Fruit fly (Drosophila melanogaster): ENCODE data around the gene Cpr67Fb.

Gene Cpr67Fb

dm6 chr3L:10922973-10923372 lies 29.0 kb downstream of the Cpr67Fb start (continued):
- no peak for TF ChIP-seq cyc (GFP tag; optimal IDR thresholded peaks at IDR 0.05)
- TF ChIP-seq CG6808 (GFP tag; optimal IDR thresholded peaks at IDR 0.05), result peak; percentile 33
- TF ChIP-seq Met (GFP tag; optimal IDR thresholded peaks at IDR 0.05), result no peak
- peak; percentile 3 for TF ChIP-seq CG16779 (tag; optimal IDR thresholded peaks at IDR 0.05)
- TF ChIP-seq achi (GFP tag; optimal IDR thresholded peaks at IDR 0.05), result peak; percentile 49
- TF ChIP-seq lz (GFP tag; optimal IDR thresholded peaks at IDR 0.05), result no peak
- no peak for TF ChIP-seq Hr4 (GFP tag; optimal IDR thresholded peaks at IDR 0.05)
- TF ChIP-seq CG8119 (GFP tag; IDR thresholded peaks at IDR 0.05), result peak; percentile 76
- TF ChIP-seq eg (GFP tag; IDR thresholded peaks at IDR 0.05), result no peak
- peak; percentile 84 for TF ChIP-seq CG3032 (tag; optimal IDR thresholded peaks at IDR 0.05)
- no peak for TF ChIP-seq svp (GFP tag)
- no peak for TF ChIP-seq Sox102F (GFP tag; optimal IDR thresholded peaks at IDR 0.05)
- no peak for TF ChIP-seq pdm3 (GFP tag; optimal IDR thresholded peaks at IDR 0.05)
- TF ChIP-seq dsx (GFP tag; optimal IDR thresholded peaks at IDR 0.05; ENCODE audit: poor library complexity, severe bottlenecking), result peak; percentile 85
- TF ChIP-seq OdsH (GFP tag; optimal IDR thresholded peaks at IDR 0.05), result peak; percentile 51
- TF ChIP-seq CG8319 (GFP tag; optimal IDR thresholded peaks at IDR 0.05), result no peak
- TF ChIP-seq CG7368 (GFP tag; optimal IDR thresholded peaks at IDR 0.05), result no peak
- TF ChIP-seq CG9139 (GFP tag; optimal IDR thresholded peaks at IDR 0.05), result no peak
- TF ChIP-seq CG32006 (GFP tag; optimal IDR thresholded peaks at IDR 0.05), result peak; percentile 76
- peak; percentile 63 for TF ChIP-seq CG10669 (GFP tag; optimal IDR thresholded peaks at IDR 0.05)
- TF ChIP-seq CG3919 (GFP tag; optimal IDR thresholded peaks at IDR 0.05), result no peak
- TF ChIP-seq Sox15 (GFP tag; optimal IDR thresholded peaks at IDR 0.05), result no peak
- peak; percentile 45 for TF ChIP-seq CG34406 (GFP tag; optimal IDR thresholded peaks at IDR 0.05)
- TF ChIP-seq net (GFP tag; optimal IDR thresholded peaks at IDR 0.05), result peak; percentile 14
- TF ChIP-seq acj6 (GFP tag; optimal IDR thresholded peaks at IDR 0.05), result peak; percentile 30
- TF ChIP-seq Hr38 (GFP tag; optimal IDR thresholded peaks at IDR 0.05), result no peak

- TF ChIP-seq topi (GFP tag; optimal IDR thresholded peaks at IDR 0.05) (no peak), CG32006 (GFP tag; optimal IDR thresholded peaks at IDR 0.05) (peak; percentile 30)
These were observed 30.7 kb downstream of the Cpr67Fb start for dm6 chr3L:10924683-10925082.

- TF ChIP-seq eg (GFP tag; IDR thresholded peaks at IDR 0.05) (no peak), topi (GFP tag; optimal IDR thresholded peaks at IDR 0.05) (peak; percentile 10), Hr39 (GFP tag; optimal IDR thresholded peaks at IDR 0.05) (no peak), CG9139 (GFP tag; optimal IDR thresholded peaks at IDR 0.05) (no peak), Eip78C (GFP tag) (peak; percentile 82), salr (GFP tag; optimal IDR thresholded peaks at IDR 0.05) (no peak), CG3919 (GFP tag; optimal IDR thresholded peaks at IDR 0.05) (no peak), CG6163 (GFP tag; IDR thresholded peaks at IDR 0.05) (no peak), cyc (GFP tag; optimal IDR thresholded peaks at IDR 0.05) (no peak), Sox102F (GFP tag; optimal IDR thresholded peaks at IDR 0.05) (peak; percentile 6), CG6792 (GFP tag; optimal IDR thresholded peaks at IDR 0.05) (no peak), Hr38 (GFP tag; optimal IDR thresholded peaks at IDR 0.05) (no peak), pdm3 (GFP tag; optimal IDR thresholded peaks at IDR 0.05) (peak; percentile 15), fd59A (GFP tag; optimal IDR thresholded peaks at IDR 0.05) (no peak), lz (GFP tag; optimal IDR thresholded peaks at IDR 0.05) (peak; percentile 5), Met (GFP tag; optimal IDR thresholded peaks at IDR 0.05) (peak; percentile 38), CG8319 (GFP tag; optimal IDR thresholded peaks at IDR 0.05) (no peak), CG32006 (GFP tag; optimal IDR thresholded peaks at IDR 0.05) (peak; percentile 48), Smox (GFP tag; optimal IDR thresholded peaks at IDR 0.05) (peak; percentile 17), acj6 (GFP tag; optimal IDR thresholded peaks at IDR 0.05) (peak; percentile 16), Hr4 (GFP tag; optimal IDR thresholded peaks at IDR 0.05) (peak; percentile 56), CG10669 (GFP tag; optimal IDR thresholded peaks at IDR 0.05) (no peak), OdsH (GFP tag; optimal IDR thresholded peaks at IDR 0.05) (peak; percentile 30), CG1621 (tag; optimal IDR thresholded peaks at IDR 0.05) (no peak), esn (GFP tag; optimal IDR thresholded peaks at IDR 0.05) (peak; percentile 33), CG6276 (GFP tag; optimal IDR thresholded peaks at IDR 0.05) (peak; percentile 29), Sox15 (GFP tag; optimal IDR thresholded peaks at IDR 0.05) (no peak), svp (GFP tag) (peak; percentile 69)
These were observed 33.4 kb downstream of the Cpr67Fb start for dm6 chr3L:10927349-10927748.

Data from whole organism, prepupa.